Fruit fly (Drosophila melanogaster): ENCODE data around the gene Amnionless.

dm6 chr2L:300877-301706 lies 12.1 kb upstream of the Amnionless start:
- TF ChIP-seq CG8478 (optimal IDR thresholded peaks at IDR 0.05) (no peak), CTCF (optimal IDR thresholded peaks at IDR 0.05) (no peak)

Data from S2 (cell line).